Fruit fly (Drosophila melanogaster): ENCODE measurements around the gene CG32486.

Gene CG32486

DNA sequence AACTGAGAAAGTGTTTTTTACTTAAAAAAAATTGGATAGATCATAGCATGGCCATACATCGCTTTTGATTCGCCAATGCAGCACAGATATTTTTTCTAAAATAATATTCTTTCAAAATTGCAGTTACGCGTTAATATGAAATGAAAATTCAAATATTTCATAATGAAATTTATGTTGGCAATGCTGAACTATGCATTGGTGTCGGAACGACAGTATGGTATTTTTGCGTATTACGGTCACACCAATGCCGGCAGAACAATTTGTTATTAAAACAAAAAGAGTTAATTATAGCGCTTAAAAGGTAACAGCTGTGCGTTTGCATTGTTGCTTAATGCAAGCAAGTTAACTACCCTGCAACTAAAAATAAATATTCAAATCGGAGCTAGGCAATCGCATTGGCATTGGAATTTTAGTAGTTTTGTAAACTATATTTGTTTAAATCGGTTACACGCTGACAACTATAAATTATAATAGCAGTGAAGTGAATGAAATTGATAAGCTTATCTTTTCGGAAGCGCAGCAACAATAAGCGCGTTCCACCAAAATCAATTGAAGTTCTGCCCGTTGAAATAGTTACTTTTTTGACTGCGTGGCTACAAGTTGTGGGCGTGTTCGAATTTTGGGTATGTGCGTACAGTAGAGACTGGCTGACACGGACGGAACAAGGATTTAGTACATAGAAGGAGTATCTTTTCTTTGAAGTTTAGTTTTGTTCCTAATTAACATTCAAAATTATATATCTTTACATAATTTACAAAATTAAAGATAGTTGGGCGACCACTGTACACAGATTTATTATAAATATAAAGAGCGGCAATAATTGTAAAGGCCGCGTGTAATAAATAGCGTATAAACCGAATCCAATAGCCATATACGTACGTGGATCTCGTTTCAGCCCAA is 28.2 kb downstream of the CG32486 start, which contains the start of gene Prx4 (continued):
- no peak for TF ChIP-seq YL-1 (GFP tag; optimal IDR thresholded peaks at IDR 0.05)
- TF ChIP-seq zen2 (GFP tag; IDR thresholded peaks at IDR 0.05; ENCODE audit: partially characterized antibody): no peak
- TF ChIP-seq Hmx (GFP tag; optimal IDR thresholded peaks at IDR 0.05): no peak
- no peak for TF ChIP-seq Dll (GFP tag; IDR thresholded peaks at IDR 0.05; ENCODE audit: partially characterized antibody)
- peak; percentile 66 for TF ChIP-seq BtbVII (GFP tag; optimal IDR thresholded peaks at IDR 0.05)
- peak; percentile 20 for TF ChIP-seq zen (tag; optimal IDR thresholded peaks at IDR 0.05)
- peak; percentile 65 for TF ChIP-seq NfI (GFP tag; optimal IDR thresholded peaks at IDR 0.05)
- TF ChIP-seq HHEX (GFP tag; optimal IDR thresholded peaks at IDR 0.05): peak; percentile 54
- no peak for TF ChIP-seq ab (GFP tag; optimal IDR thresholded peaks at IDR 0.05)
- no peak for TF ChIP-seq Dad (GFP tag; optimal IDR thresholded peaks at IDR 0.05)
- peak; percentile 74 for TF ChIP-seq onecut (GFP tag; IDR thresholded peaks at IDR 0.05)
- peak; percentile 74 for TF ChIP-seq PHDP (tag; optimal IDR thresholded peaks at IDR 0.05)
- peak; percentile 87 for TF ChIP-seq gfzf (GFP tag; optimal IDR thresholded peaks at IDR 0.05)
- TF ChIP-seq CG32532 (GFP tag; IDR thresholded peaks at IDR 0.05): peak; percentile 84
- TF ChIP-seq CG16863 (GFP tag; optimal IDR thresholded peaks at IDR 0.05): no peak
- TF ChIP-seq CG12391 (tag; optimal IDR thresholded peaks at IDR 0.05): peak; percentile 66
- TF ChIP-seq corto (GFP tag; optimal IDR thresholded peaks at IDR 0.05): peak; percentile 46
- peak; percentile 65 for TF ChIP-seq nau (GFP tag; optimal IDR thresholded peaks at IDR 0.05)
- peak; percentile 26; the same call in 1 of the 2 replicates for TF ChIP-seq sens-2 (GFP tag; IDR thresholded peaks at IDR 0.05)
- TF ChIP-seq CG11456 (GFP tag; IDR thresholded peaks at IDR 0.05): peak; percentile 81
- no peak for TF ChIP-seq fru (optimal IDR thresholded peaks at IDR 0.05)
- no peak for TF ChIP-seq CG4282 (GFP tag; optimal IDR thresholded peaks at IDR 0.05)
- no peak for TF ChIP-seq Rx (GFP tag; IDR thresholded peaks at IDR 0.05)
- TF ChIP-seq CG7963 (GFP tag; IDR thresholded peaks at IDR 0.05; ENCODE audit: partially characterized antibody): no peak
- no peak for TF ChIP-seq luna (GFP tag; optimal IDR thresholded peaks at IDR 0.05)
- no peak for TF ChIP-seq Doc3 (GFP tag; IDR thresholded peaks at IDR 0.05; ENCODE audit: partially characterized antibody)
- TF ChIP-seq caup (GFP tag; optimal IDR thresholded peaks at IDR 0.05; ENCODE audit: severe bottlenecking): peak; percentile 74
- TF ChIP-seq p53 (GFP tag; optimal IDR thresholded peaks at IDR 0.05): no peak
- TF ChIP-seq CG2889 (GFP tag; IDR thresholded peaks at IDR 0.05): peak; percentile 63; the same call in 1 of the 3 replicates
- TF ChIP-seq TFAM (GFP tag; optimal IDR thresholded peaks at IDR 0.05): no peak
- TF ChIP-seq CG9609 (GFP tag; optimal IDR thresholded peaks at IDR 0.05): no peak
- peak; percentile 39 for TF ChIP-seq CG10654 (GFP tag; optimal IDR thresholded peaks at IDR 0.05)
- peak; percentile 26 for TF ChIP-seq jumu (GFP tag; optimal IDR thresholded peaks at IDR 0.05)
- peak; percentile 33 for TF ChIP-seq Usf (GFP tag; optimal IDR thresholded peaks at IDR 0.05)
- peak; percentile 89 for TF ChIP-seq ci (GFP tag; IDR thresholded peaks at IDR 0.05)
- no peak for TF ChIP-seq CG1647 (GFP tag; optimal IDR thresholded peaks at IDR 0.05)
- TF ChIP-seq Xbp1 (GFP tag; optimal IDR thresholded peaks at IDR 0.05): peak; percentile 70
- TF ChIP-seq ERR (GFP tag; optimal IDR thresholded peaks at IDR 0.05): no peak
- peak; percentile 54 for TF ChIP-seq Vsx1 (GFP tag; optimal IDR thresholded peaks at IDR 0.05)
- no peak for TF ChIP-seq sc (optimal IDR thresholded peaks at IDR 0.05)
- peak; percentile 17 for TF ChIP-seq sc (GFP tag; optimal IDR thresholded peaks at IDR 0.05)
- TF ChIP-seq psq (GFP tag; optimal IDR thresholded peaks at IDR 0.05): no peak
- TF ChIP-seq CG13296 (GFP tag; optimal IDR thresholded peaks at IDR 0.05): peak; percentile 59
- TF ChIP-seq CG34376 (GFP tag; optimal IDR thresholded peaks at IDR 0.05): no peak
- TF ChIP-seq eyg (GFP tag; optimal IDR thresholded peaks at IDR 0.05): no peak
- 0 out of 2 replicates have a peak, but pooled peaks have one; percentile 55 for TF ChIP-seq CG16779 (GFP tag; IDR thresholded peaks at IDR 0.05)
- TF ChIP-seq CG7357 (GFP tag; IDR thresholded peaks at IDR 0.05): peak; percentile 44; the same call in 2 of the 3 replicates
- TF ChIP-seq CG10979 (tag; optimal IDR thresholded peaks at IDR 0.05): peak; percentile 69
- no peak for TF ChIP-seq Dip2 (GFP tag; IDR thresholded peaks at IDR 0.05)

All from whole organism, embryonic.